Worm (Caenorhabditis elegans) whole organism, L1 larva: ENCODE results near the gene str-182.

Experiments
- C04F5.9 ChIP-seq: sonication (generic microtip); optimal IDR thresholded peaks from 2 replicates; lab custom pipeline; 2016; ENCODE audit warnings: missing genetic modification characterization, missing compliant biosample characterization
- aly-2 ChIP-seq: fragments of 150-350 bp; optimal IDR thresholded peaks from 2 replicates; lab custom pipeline; 2014; ENCODE audit warnings: missing biosample characterization, missing genetic modification characterization
- ama-1 ChIP-seq: fragments of 150-350 bp; optimal IDR thresholded peaks from 2 replicates; lab custom pipeline; 2014
- ceh-63 ChIP-seq: fragments of 200-800 bp; sonication (Bioruptor generic); optimal IDR thresholded peaks from 2 replicates; lab custom pipeline; 2018; ENCODE audit warnings: mild to moderate bottlenecking, missing genetic modification characterization, missing compliant biosample characterization
- efl-3 ChIP-seq: fragments of 200-800 bp; sonication (Bioruptor generic); optimal IDR thresholded peaks from 2 replicates; lab custom pipeline; 2018; ENCODE audit warnings: mild to moderate bottlenecking, missing genetic modification characterization, missing compliant biosample characterization
- fkh-10 ChIP-seq: sonication (generic microtip); optimal IDR thresholded peaks from 2 replicates; lab custom pipeline; 2017; ENCODE audit warnings: missing biosample characterization, missing genetic modification reagents, missing genetic modification characterization
- mdl-1 ChIP-seq, 2 experiments: fragments of 150-350 bp; optimal IDR thresholded peaks; 2 replicates each; lab custom pipeline; 2014 to 2017; ENCODE audit warnings: missing biosample characterization in 2 of 2, missing genetic modification characterization in 2 of 2, inconsistent platforms in 1 of 2
- nhr-11 ChIP-seq: fragments of 150-350 bp; optimal IDR thresholded peaks from 2 replicates; lab custom pipeline; 2014; ENCODE audit warnings: missing biosample characterization, missing genetic modification characterization
- nhr-71 ChIP-seq: sonication (generic microtip); optimal IDR thresholded peaks from 2 replicates; lab custom pipeline; 2016; ENCODE audit warnings: mild to moderate bottlenecking, missing genetic modification characterization, moderate library complexity, missing compliant biosample characterization
- nhr-90 ChIP-seq: sonication (generic microtip); optimal IDR thresholded peaks from 2 replicates; lab custom pipeline; 2016; ENCODE audit warnings: mild to moderate bottlenecking, missing genetic modification characterization, missing compliant biosample characterization; ENCODE audit not compliant: poor library complexity
- sptf-1 ChIP-seq: fragments of 150-350 bp; optimal IDR thresholded peaks from 2 replicates; lab custom pipeline; 2014; ENCODE audit warnings: missing biosample characterization, missing genetic modification characterization
- unc-62 ChIP-seq: fragments of 150-350 bp; optimal IDR thresholded peaks from 2 replicates; lab custom pipeline; 2014; ENCODE audit warnings: missing biosample characterization, missing genetic modification reagents, missing genetic modification characterization

The str-182 gene

DNA sequence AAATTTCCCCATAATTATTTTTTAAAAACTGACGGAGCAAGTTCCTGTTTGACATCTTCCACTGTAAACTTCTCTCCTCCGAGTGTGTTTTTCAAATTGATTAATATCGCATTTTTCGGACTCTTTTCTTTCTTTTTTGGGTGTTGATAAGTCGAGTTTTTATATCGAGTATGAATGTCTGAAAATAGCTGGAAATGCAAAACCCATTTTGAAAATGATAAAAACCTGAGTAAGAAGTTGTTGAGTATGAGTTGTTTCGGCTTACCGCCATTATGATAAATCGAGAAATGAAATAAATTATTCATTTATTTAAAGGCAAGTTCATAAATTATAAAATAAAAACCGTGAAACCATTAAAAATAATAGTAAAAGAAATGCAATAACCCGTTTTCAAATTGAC lies 47.5 kb downstream of the str-182 start, which contains the start of gene ZK856.18:
TSS of gene ZK856.18 (minus strand) at position 289 of the 400 bp plus-strand sequence.
- no peak for TF ChIP-seq ama-1 (lab: Kevin White, UChicago)
- no peak for TF ChIP-seq unc-62 (GFP tag; lab: Kevin White, UChicago)
- TF ChIP-seq efl-3: no peak
- no peak for TF ChIP-seq nhr-90 (tag; lab: Kevin White, UChicago)
- TF ChIP-seq nhr-71: no peak

DNA sequence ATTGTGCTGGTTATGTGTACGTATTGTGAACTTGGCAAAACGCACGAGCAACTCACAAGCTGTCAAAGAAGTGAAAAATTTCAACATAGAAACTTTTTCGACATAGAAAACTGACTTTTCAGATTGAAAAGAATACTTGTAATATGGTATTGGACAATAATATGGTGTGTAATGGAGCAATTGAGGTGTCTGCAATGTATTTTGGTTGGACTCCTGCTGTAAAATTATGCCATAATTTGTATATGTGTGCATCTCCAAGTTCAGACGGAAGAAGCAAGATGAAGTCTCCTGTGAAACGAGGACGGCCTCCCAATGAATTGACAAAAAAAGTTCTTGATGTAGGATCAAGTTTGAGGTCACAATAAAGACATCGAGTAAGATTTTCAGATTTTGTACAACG lies 49.4 kb downstream of the str-182 start:
- no peak for TF ChIP-seq fkh-10
- no peak for TF ChIP-seq sptf-1
- TF ChIP-seq C04F5.9 (tag; lab: Kevin White, UChicago): no peak
- TF ChIP-seq aly-2 (tag; lab: Kevin White, UChicago): no peak
- no peak for TF ChIP-seq ceh-63 (GFP tag; lab: Kevin White, UChicago)
- TF ChIP-seq unc-62 (GFP tag; lab: Kevin White, UChicago): no peak
- no peak for TF ChIP-seq nhr-11 (tag; lab: Kevin White, UChicago)

DNA sequence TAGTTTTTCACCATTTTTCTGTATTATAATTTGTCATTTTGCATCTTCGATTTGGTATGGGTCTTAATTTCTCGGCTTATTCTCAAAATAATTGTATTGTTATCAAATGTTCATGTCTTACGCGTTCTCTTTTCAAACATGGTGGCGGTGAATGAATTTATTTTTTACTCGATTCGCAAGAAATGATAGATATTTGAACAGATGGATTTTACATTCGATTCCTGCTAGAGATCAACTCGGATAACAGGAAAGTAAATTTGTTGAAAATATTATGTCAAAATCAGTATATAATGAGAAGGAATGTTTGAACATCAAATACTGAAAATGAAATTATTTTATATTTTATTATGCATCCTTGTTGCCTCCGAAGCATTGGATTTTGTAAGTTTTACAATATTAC lies 50.2 kb downstream of the str-182 start, which contains the start of gene ZK856.4:
TSS of gene ZK856.4 (plus strand) at position 301 of the 400 bp plus-strand sequence.
- no peak for TF ChIP-seq mdl-1 (tag; optimal IDR thresholded peaks at IDR 0.05; lab: Kevin White, UChicago)
